Fruit fly (Drosophila melanogaster) whole organism, embryonic: ENCODE measurements around the gene CG11164.

ENCODE experiments used
- Adf1 ChIP-seq: fragments of 200-800 bp; sonication (Bioruptor generic); IDR thresholded peaks from 2 replicates; pipeline ENCODE4 v1.3.6; 2022; ENCODE audit warnings: missing biosample characterization, missing genetic modification characterization
- Antp ChIP-seq: fragments of 200-800 bp; sonication (Bioruptor generic); optimal IDR thresholded peaks from 3 replicates; lab custom pipeline; 2016; ENCODE audit warnings: missing biosample characterization, missing genetic modification characterization
- BEAF-32 ChIP-seq: fragments of 200-800 bp; sonication (Bioruptor generic); optimal IDR thresholded peaks from 3 replicates; lab custom pipeline; 2017; ENCODE audit warnings: missing biosample characterization, missing genetic modification characterization, mild to moderate bottlenecking, moderate library complexity, missing genetic modification reagents
- CG10321 ChIP-seq: fragments of 200-800 bp; sonication (Bioruptor generic); IDR thresholded peaks from 2 replicates; pipeline ENCODE4 v1.3.6; 2022; ENCODE audit warnings: missing biosample characterization, missing genetic modification characterization
- CG13424 ChIP-seq: fragments of 200-800 bp; sonication (Bioruptor generic); optimal IDR thresholded peaks from 2 replicates; lab custom pipeline; 2019; ENCODE audit warnings: missing biosample characterization, mild to moderate bottlenecking, missing genetic modification characterization, moderate library complexity
- CG13894 ChIP-seq: fragments of 200-800 bp; sonication (Bioruptor generic); optimal IDR thresholded peaks from 3 replicates; lab custom pipeline; 2018; ENCODE audit warnings: missing biosample characterization, mild to moderate bottlenecking, missing genetic modification characterization, moderate library complexity
- CG15269 ChIP-seq: fragments of 200-800 bp; sonication (Bioruptor generic); optimal IDR thresholded peaks from 2 replicates; lab custom pipeline; 2018; ENCODE audit warnings: missing biosample characterization, mild to moderate bottlenecking, missing genetic modification characterization, moderate library complexity
- CG15514 ChIP-seq: fragments of 200-800 bp; sonication (Bioruptor generic); optimal IDR thresholded peaks from 3 replicates; lab custom pipeline; 2017; ENCODE audit warnings: missing biosample characterization, missing genetic modification characterization, mild to moderate bottlenecking, moderate library complexity, missing genetic modification reagents
- CG1832 ChIP-seq: fragments of 200-800 bp; sonication (Bioruptor generic); optimal IDR thresholded peaks from 2 replicates; lab custom pipeline; 2017; ENCODE audit warnings: missing biosample characterization, mild to moderate bottlenecking, missing genetic modification characterization, inconsistent platforms
- CG2116 ChIP-seq: fragments of 200-800 bp; sonication (Bioruptor generic); optimal IDR thresholded peaks from 3 replicates; lab custom pipeline; 2018; ENCODE audit warnings: missing biosample characterization, mild to moderate bottlenecking, missing genetic modification characterization
- CG2120 ChIP-seq: fragments of 200-800 bp; sonication (Bioruptor generic); optimal IDR thresholded peaks from 3 replicates; lab custom pipeline; 2016; ENCODE audit warnings: missing biosample characterization, missing genetic modification characterization
- CG3065 ChIP-seq: fragments of 200-800 bp; sonication (Bioruptor generic); optimal IDR thresholded peaks from 2 replicates; lab custom pipeline; 2016; ENCODE audit warnings: missing biosample characterization, missing genetic modification characterization
- CG32772 ChIP-seq: fragments of 200-800 bp; sonication (Bioruptor generic); IDR thresholded peaks from 2 replicates; pipeline ENCODE4 v1.3.6; 2022; ENCODE audit warnings: missing biosample characterization, missing genetic modification characterization
- CG33213 ChIP-seq: fragments of 200-800 bp; sonication (Bioruptor generic); optimal IDR thresholded peaks from 3 replicates; lab custom pipeline; 2016; ENCODE audit warnings: missing biosample characterization, missing genetic modification characterization
- CG33557 ChIP-seq: fragments of 200-800 bp; sonication (Bioruptor generic); optimal IDR thresholded peaks from 2 replicates; lab custom pipeline; 2019; ENCODE audit warnings: missing biosample characterization, mild to moderate bottlenecking, missing genetic modification characterization, moderate library complexity
- CG8281 ChIP-seq: fragments of 200-800 bp; sonication (Bioruptor generic); optimal IDR thresholded peaks from 2 replicates; lab custom pipeline; 2018; ENCODE audit warnings: missing biosample characterization, mild to moderate bottlenecking, missing genetic modification characterization, moderate library complexity
- CG9817 ChIP-seq: fragments of 200-800 bp; sonication (Bioruptor generic); optimal IDR thresholded peaks from 2 replicates; lab custom pipeline; 2018; ENCODE audit warnings: missing biosample characterization, mild to moderate bottlenecking, missing genetic modification characterization, moderate library complexity
- Dbx ChIP-seq: fragments of 200-800 bp; sonication (Bioruptor generic); IDR thresholded peaks from 3 replicates; pipeline ENCODE4 v1.3.6; 2022; ENCODE audit warnings: missing biosample characterization, missing genetic modification characterization
- Dfd ChIP-seq, 2 experiments: fragments of >200 bp; optimal IDR thresholded peaks; 2 replicates each; lab custom pipeline; 2017; ENCODE audit warnings: missing biosample characterization in 2 of 2, missing genetic modification characterization in 2 of 2
- Fer3 ChIP-seq: fragments of 200-800 bp; sonication (Bioruptor generic); optimal IDR thresholded peaks from 2 replicates; lab custom pipeline; 2018; ENCODE audit warnings: missing biosample characterization, mild to moderate bottlenecking, missing genetic modification characterization, moderate library complexity
- Gug ChIP-seq: fragments of 200-800 bp; sonication (Bioruptor generic); IDR thresholded peaks from 4 replicates; pipeline ENCODE4 v1.3.6; 2022; ENCODE audit warnings: missing biosample characterization, missing genetic modification characterization
- Kr ChIP-seq: fragments of 200-800 bp; sonication (Bioruptor generic); optimal IDR thresholded peaks from 2 replicates; lab custom pipeline; 2017; ENCODE audit warnings: missing biosample characterization, mild to moderate bottlenecking, missing genetic modification characterization
- MESR4 ChIP-seq: fragments of 200-800 bp; sonication (Bioruptor generic); optimal IDR thresholded peaks from 2 replicates; lab custom pipeline; 2018; ENCODE audit warnings: missing biosample characterization, mild to moderate bottlenecking, missing genetic modification characterization, moderate library complexity
- Med ChIP-seq: fragments of 200-800 bp; sonication (Bioruptor generic); peaks from one replicate; lab custom pipeline; 2016; ENCODE audit warnings: missing biosample characterization, missing genetic modification characterization, mild to moderate bottlenecking, inconsistent platforms, moderate library complexity
- Mrtf ChIP-seq: fragments of 200-800 bp; sonication (Bioruptor generic); IDR thresholded peaks from 3 replicates; pipeline ENCODE4 v1.3.6; 2022; ENCODE audit warnings: missing biosample characterization, missing genetic modification characterization
- PHDP ChIP-seq: fragments of 200-800 bp; sonication (Bioruptor generic); optimal IDR thresholded peaks from 3 replicates; lab custom pipeline; 2018; ENCODE audit warnings: missing biosample characterization, mild to moderate bottlenecking, missing genetic modification characterization, moderate library complexity
- Ravus ChIP-seq: fragments of 200-800 bp; sonication (Bioruptor generic); IDR thresholded peaks from 2 replicates; pipeline ENCODE4 v1.3.6; 2022; ENCODE audit warnings: missing biosample characterization, missing genetic modification characterization
- Rfx ChIP-seq: fragments of 200-800 bp; sonication (Bioruptor generic); IDR thresholded peaks from 2 replicates; pipeline ENCODE4 v1.3.6; 2022; ENCODE audit warnings: missing biosample characterization, missing genetic modification characterization
- Sry-δ ChIP-seq: fragments of 200-800 bp; sonication (Bioruptor generic); optimal IDR thresholded peaks from 2 replicates; lab custom pipeline; 2016; ENCODE audit warnings: missing biosample characterization, missing genetic modification characterization
- chn ChIP-seq: fragments of 200-800 bp; sonication (Bioruptor generic); optimal IDR thresholded peaks from 2 replicates; lab custom pipeline; 2016; ENCODE audit warnings: missing biosample characterization, missing genetic modification characterization
- crol ChIP-seq: fragments of 200-800 bp; sonication (Bioruptor generic); IDR thresholded peaks from 2 replicates; pipeline ENCODE4 v1.3.6; 2022; ENCODE audit warnings: missing biosample characterization, missing genetic modification characterization
- dpn ChIP-seq, 2 experiments: fragments of 200-800 bp; sonication (Bioruptor generic); optimal IDR thresholded peaks; 3 replicates each; lab custom pipeline; 2016; ENCODE audit warnings: missing biosample characterization in 2 of 2, missing genetic modification characterization in 2 of 2
- ewg ChIP-seq: fragments of 200-800 bp; sonication (Bioruptor generic); optimal IDR thresholded peaks from 3 replicates; lab custom pipeline; 2017; ENCODE audit warnings: mild to moderate bottlenecking, missing biosample characterization, missing genetic modification reagents, missing genetic modification characterization
- eyg ChIP-seq: fragments of 200-800 bp; sonication (Bioruptor generic); optimal IDR thresholded peaks from 3 replicates; lab custom pipeline; 2016; ENCODE audit warnings: missing biosample characterization, missing genetic modification characterization
- grn ChIP-seq: fragments of 200-800 bp; sonication (Bioruptor generic); optimal IDR thresholded peaks from 3 replicates; lab custom pipeline; 2017; ENCODE audit warnings: missing biosample characterization, missing genetic modification characterization
- jumu ChIP-seq: fragments of 200-800 bp; sonication (Bioruptor generic); optimal IDR thresholded peaks from 3 replicates; lab custom pipeline; 2016; ENCODE audit warnings: missing biosample characterization, missing genetic modification characterization
- lilli ChIP-seq: fragments of 200-800 bp; sonication (Bioruptor generic); optimal IDR thresholded peaks from 3 replicates; lab custom pipeline; 2016; ENCODE audit warnings: missing biosample characterization, missing genetic modification characterization
- luna ChIP-seq: fragments of 200-800 bp; sonication (Bioruptor generic); optimal IDR thresholded peaks from 2 replicates; lab custom pipeline; 2016; ENCODE audit warnings: missing biosample characterization, missing genetic modification characterization
- scrt ChIP-seq: fragments of 200-800 bp; sonication (Bioruptor generic); optimal IDR thresholded peaks from 2 replicates; lab custom pipeline; 2018; ENCODE audit warnings: missing biosample characterization, mild to moderate bottlenecking, missing genetic modification characterization, moderate library complexity
- sens ChIP-seq: fragments of 200-800 bp; sonication (Bioruptor generic); peaks from one replicate; lab custom pipeline; 2016; ENCODE audit warnings: missing biosample characterization, missing genetic modification characterization
- trem ChIP-seq: fragments of 200-800 bp; optimal IDR thresholded peaks from 3 replicates; lab custom pipeline; 2019; ENCODE audit warnings: missing biosample characterization, mild to moderate bottlenecking, missing genetic modification characterization, moderate library complexity

Gene CG11164

DNA sequence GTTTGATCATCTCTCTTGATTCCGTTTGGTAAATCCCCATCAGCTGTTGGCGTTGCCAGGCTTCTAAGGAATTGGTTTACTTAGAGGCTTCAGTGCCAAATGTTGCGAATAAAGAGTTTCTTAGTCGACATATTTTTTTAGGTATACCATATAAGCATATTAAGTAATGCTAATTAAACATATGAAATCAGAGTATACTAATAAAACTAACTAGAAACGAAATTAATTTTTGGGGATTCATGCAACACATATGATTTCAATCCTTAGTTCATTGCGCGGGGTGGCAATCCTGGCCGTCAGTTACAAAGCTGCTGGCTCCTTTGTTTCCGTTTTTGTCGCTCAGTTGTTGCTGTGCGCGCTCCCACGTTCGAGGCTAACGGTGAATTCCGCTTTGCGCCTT, 1.6 kb downstream of the CG11164 start, which contains the start of gene CG15760 (continued):
- TF ChIP-seq dpn (GFP tag; optimal IDR thresholded peaks at IDR 0.05; lab: Kevin White, UChicago) = no peak
- peak; percentile 17 for TF ChIP-seq trem
- no peak for TF ChIP-seq eyg (GFP tag; lab: Kevin White, UChicago)
- no peak for TF ChIP-seq CG33557 (GFP tag; lab: Kevin White, UChicago)
- TF ChIP-seq scrt (GFP tag; lab: Kevin White, UChicago) = peak; percentile 36
- peak; percentile 72 for TF ChIP-seq CG15514 (GFP tag; lab: Kevin White, UChicago)
- TF ChIP-seq grn = no peak
- TF ChIP-seq Rfx (GFP tag; lab: Robert Waterston, UW) = 0 out of 2 replicates have a peak, but pooled peaks have one; percentile 11
- no peak for TF ChIP-seq Dfd (GFP tag; optimal IDR thresholded peaks at IDR 0.05; lab: Kevin White, UChicago)
- TF ChIP-seq CG13424 = peak; percentile 29
- peak; percentile 14 for TF ChIP-seq CG9817 (tag; lab: Kevin White, UChicago)
- TF ChIP-seq Mrtf (GFP tag; lab: Robert Waterston, UW) = no peak
- no peak for TF ChIP-seq CG3065 (GFP tag; lab: Kevin White, UChicago)
- TF ChIP-seq jumu = no peak
- TF ChIP-seq BEAF-32 (GFP tag; lab: Kevin White, UChicago) = peak; percentile 4
- peak; percentile 2 for TF ChIP-seq Antp
- TF ChIP-seq CG32772 (GFP tag; lab: Robert Waterston, UW) = no peak
- TF ChIP-seq ewg (GFP tag; lab: Kevin White, UChicago) = peak; percentile 92
- TF ChIP-seq Gug = no peak
- peak; percentile 5 for TF ChIP-seq Sry-δ (GFP tag; lab: Kevin White, UChicago)
- no peak for TF ChIP-seq luna
- TF ChIP-seq CG2116 (GFP tag; lab: Kevin White, UChicago) = peak; percentile 29
- peak; percentile 71 for TF ChIP-seq Med
- peak; percentile 22 for TF ChIP-seq lilli (GFP tag; lab: Kevin White, UChicago)
- no peak for TF ChIP-seq CG15269 (tag; lab: Kevin White, UChicago)
- TF ChIP-seq MESR4 (GFP tag; lab: Kevin White, UChicago) = no peak
- no peak for TF ChIP-seq Ravus (GFP tag; lab: Robert Waterston, UW)
- TF ChIP-seq Dbx (GFP tag; lab: Robert Waterston, UW) = no peak
- TF ChIP-seq CG13894 (tag; lab: Kevin White, UChicago) = no peak
- TF ChIP-seq Fer3 (tag; lab: Kevin White, UChicago) = no peak
- peak; percentile 25 for TF ChIP-seq CG2120 (GFP tag; lab: Kevin White, UChicago)
- TF ChIP-seq sens (GFP tag; lab: Kevin White, UChicago) = peak; percentile 83

DNA sequence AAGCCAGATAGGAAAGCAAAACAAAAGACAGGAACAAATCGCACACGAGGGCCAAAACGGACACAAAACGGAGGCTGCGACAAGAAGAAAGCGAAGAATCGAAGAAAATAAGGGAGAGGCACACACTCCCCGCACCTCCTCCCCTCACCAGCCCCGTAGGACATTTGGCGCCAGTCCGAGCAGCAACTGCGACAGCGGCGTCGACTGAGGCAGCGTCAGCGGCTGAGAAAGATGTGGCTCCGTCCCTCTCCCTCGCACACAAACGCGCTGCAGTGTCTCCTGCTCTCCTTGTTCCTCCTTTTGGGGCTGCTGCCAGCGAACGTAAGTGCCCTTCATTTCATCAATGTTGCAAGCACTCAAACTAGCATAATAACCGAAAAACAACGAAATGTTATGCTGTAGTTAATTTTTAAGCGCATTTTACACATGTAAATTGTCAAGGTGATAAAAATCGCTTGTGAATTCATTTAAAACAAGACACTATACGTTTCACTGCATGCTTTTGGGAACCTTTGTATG, 2.6 kb downstream of the CG11164 start:
- TF ChIP-seq crol (GFP tag; lab: Robert Waterston, UW) (peak; percentile 59; the same call in 1 of the 2 replicates), Adf1 (GFP tag; lab: Robert Waterston, UW) (peak; percentile 94), chn (GFP tag; lab: Kevin White, UChicago) (no peak), PHDP (tag; lab: Kevin White, UChicago) (no peak), CG8281 (tag; lab: Kevin White, UChicago) (peak; percentile 93), Kr (GFP tag; lab: Kevin White, UChicago) (no peak), Med (peak; percentile 24), CG10321 (GFP tag; lab: Robert Waterston, UW) (peak; percentile 39; the same call in 1 of the 2 replicates), CG1832 (peak; percentile 65), CG33213 (GFP tag; lab: Kevin White, UChicago) (no peak)
